Worm (Caenorhabditis elegans) whole organism, young adult: ENCODE data around the gene nhr-142.
"Not testable (repeated sequence)": the region's sequence is repeated elsewhere in the genome, so short reads cannot be mapped to it uniquely, and the experiment has no call there.

ENCODE experiments used
- C06A6.2 ChIP-seq: fragments of 200-800 bp; sonication (Bioruptor generic); conservative IDR thresholded peaks from 2 replicates; pipeline ENCODE4 v1.3.6; 2022; ENCODE audit warnings: missing genetic modification characterization, missing compliant biosample characterization
- D2030.7 ChIP-seq: fragments of 200-800 bp; sonication (Bioruptor generic); IDR thresholded peaks from 2 replicates; pipeline ENCODE4 v1.3.6; 2022; ENCODE audit warnings: missing genetic modification reagents, missing genetic modification characterization, missing compliant biosample characterization
- F23B12.7 ChIP-seq: sonication (generic microtip); optimal IDR thresholded peaks from 2 replicates; lab custom pipeline; 2017; ENCODE audit warnings: missing genetic modification characterization, mild to moderate bottlenecking, missing compliant biosample characterization, antibody characterized with exemption, moderate library complexity; ENCODE audit not compliant: insufficient read depth
- F33H1.4 ChIP-seq: fragments of 200-800 bp; sonication (Bioruptor generic); IDR thresholded peaks from 2 replicates; pipeline ENCODE4 v1.3.6; 2022; ENCODE audit warnings: missing genetic modification reagents, missing genetic modification characterization, missing compliant biosample characterization
- F57C9.4 ChIP-seq: sonication (generic microtip); optimal IDR thresholded peaks from 2 replicates; lab custom pipeline; 2017; ENCODE audit warnings: mild to moderate bottlenecking, missing genetic modification characterization, missing compliant biosample characterization
- K11D2.4 ChIP-seq: fragments of 200-800 bp; sonication (Bioruptor generic); IDR thresholded peaks from 2 replicates; pipeline ENCODE4 v1.3.6; 2022; ENCODE audit warnings: missing genetic modification reagents, missing genetic modification characterization, missing compliant biosample characterization
- Y53G8AR.9 ChIP-seq: fragments of 200-800 bp; sonication (Bioruptor generic); conservative IDR thresholded peaks from 2 replicates; pipeline ENCODE4 v1.3.6; 2022; ENCODE audit warnings: missing genetic modification reagents, missing genetic modification characterization, missing compliant biosample characterization
- Y67H2A.10 ChIP-seq: fragments of 200-800 bp; sonication (Bioruptor generic); conservative IDR thresholded peaks from 2 replicates; pipeline ENCODE4 v1.3.6; 2022; ENCODE audit warnings: missing genetic modification reagents, missing genetic modification characterization, missing compliant biosample characterization
- Y95B8A.8 ChIP-seq: fragments of 200-800 bp; sonication (Bioruptor generic); IDR thresholded peaks from 2 replicates; pipeline ENCODE4 v1.3.6; 2022; ENCODE audit warnings: missing genetic modification reagents, missing genetic modification characterization, missing compliant biosample characterization
- atf-7 ChIP-seq: sonication (generic microtip); optimal IDR thresholded peaks from 2 replicates; lab custom pipeline; 2017; ENCODE audit warnings: mild to moderate bottlenecking, missing genetic modification characterization, missing compliant biosample characterization
- attf-3 ChIP-seq: fragments of 200-800 bp; sonication (Bioruptor generic); conservative IDR thresholded peaks from 2 replicates; pipeline ENCODE4 v1.3.6; 2022; ENCODE audit warnings: missing genetic modification reagents, missing genetic modification characterization, missing compliant biosample characterization
- attf-5 ChIP-seq: fragments of 200-800 bp; sonication (Bioruptor generic); optimal IDR thresholded peaks from 2 replicates; lab custom pipeline; 2018; ENCODE audit warnings: mild to moderate bottlenecking, missing genetic modification characterization, missing compliant biosample characterization
- cebp-1 ChIP-seq, 2 experiments: fragments of 200-800 bp in 1 of 2; sonication (Bioruptor generic) in 1 of 2; sonication (generic microtip) in 1 of 2; IDR thresholded peaks in 1 of 2; optimal IDR thresholded peaks in 1 of 2; 2 replicates each; pipeline versions ENCODE4 v1.3.6 to Lab custom; 2017 to 2022; ENCODE audit warnings: missing compliant biosample characterization in 2 of 2, missing genetic modification characterization in 2 of 2, mild to moderate bottlenecking in 1 of 2, missing genetic modification reagents in 1 of 2, moderate library complexity in 1 of 2
- ceh-100 ChIP-seq: fragments of 200-800 bp; sonication (Bioruptor generic); IDR thresholded peaks from 2 replicates; pipeline ENCODE4 v1.3.6; 2022; ENCODE audit warnings: missing genetic modification reagents, missing genetic modification characterization, missing compliant biosample characterization
- ceh-91 ChIP-seq: fragments of 200-800 bp; sonication (Bioruptor generic); IDR thresholded peaks from 2 replicates; pipeline ENCODE4 v1.3.6; 2022; ENCODE audit warnings: missing genetic modification reagents, missing genetic modification characterization, missing compliant biosample characterization
- dox-1 ChIP-seq: fragments of 200-800 bp; sonication (Bioruptor generic); IDR thresholded peaks from 2 replicates; pipeline ENCODE4 v1.3.6; 2022; ENCODE audit warnings: missing genetic modification reagents, missing genetic modification characterization, missing compliant biosample characterization
- egl-44 ChIP-seq: fragments of 200-800 bp; sonication (Bioruptor generic); IDR thresholded peaks from 2 replicates; pipeline ENCODE4 v1.3.6; 2022; ENCODE audit warnings: missing genetic modification reagents, missing genetic modification characterization, missing compliant biosample characterization
- egrh-3 ChIP-seq: fragments of 200-800 bp; sonication (Bioruptor generic); IDR thresholded peaks from 2 replicates; pipeline ENCODE4 v1.3.6; 2022; ENCODE audit warnings: missing genetic modification reagents, missing genetic modification characterization, missing compliant biosample characterization
- gei-17 ChIP-seq: fragments of 200-800 bp; sonication (Bioruptor generic); optimal IDR thresholded peaks from 2 replicates; lab custom pipeline; 2018; ENCODE audit warnings: mild to moderate bottlenecking, missing genetic modification characterization, missing compliant biosample characterization
- hmg-1.2 ChIP-seq: fragments of 200-800 bp; sonication (Bioruptor generic); IDR thresholded peaks from 2 replicates; pipeline ENCODE4 v1.3.6; 2022; ENCODE audit warnings: missing genetic modification reagents, missing genetic modification characterization, missing compliant biosample characterization
- lin-40 ChIP-seq: sonication (generic microtip); optimal IDR thresholded peaks from 2 replicates; lab custom pipeline; 2016; ENCODE audit warnings: missing genetic modification characterization, mild to moderate bottlenecking, missing compliant biosample characterization, missing genotype, missing genetic modification reagents
- madf-6 ChIP-seq: fragments of 200-800 bp; sonication (Bioruptor generic); IDR thresholded peaks from 2 replicates; pipeline ENCODE4 v1.3.6; 2022; ENCODE audit warnings: missing genetic modification reagents, missing genetic modification characterization, missing compliant biosample characterization
- mcd-1 ChIP-seq: fragments of 200-800 bp; sonication (Bioruptor generic); IDR thresholded peaks from 2 replicates; pipeline ENCODE4 v1.3.6; 2022; ENCODE audit warnings: missing genetic modification reagents, missing genetic modification characterization, missing compliant biosample characterization
- nfyb-1 ChIP-seq: fragments of 200-800 bp; sonication (Bioruptor generic); IDR thresholded peaks from 2 replicates; pipeline ENCODE4 v1.3.6; 2022; ENCODE audit warnings: missing genetic modification reagents, missing genetic modification characterization, missing compliant biosample characterization
- nhr-120 ChIP-seq: fragments of 200-800 bp; sonication (Bioruptor generic); IDR thresholded peaks from 2 replicates; pipeline ENCODE4 v1.3.6; 2022; ENCODE audit warnings: missing genetic modification characterization, missing compliant biosample characterization
- nhr-80 ChIP-seq: sonication (generic microtip); optimal IDR thresholded peaks from 2 replicates; lab custom pipeline; 2016; ENCODE audit warnings: missing genetic modification characterization, missing compliant biosample characterization
- pbrm-1 ChIP-seq: fragments of 200-800 bp; sonication (Bioruptor generic); IDR thresholded peaks from 2 replicates; pipeline ENCODE4 v1.3.6; 2022; ENCODE audit warnings: missing genetic modification reagents, missing genetic modification characterization, missing compliant biosample characterization
- rcor-1 ChIP-seq: fragments of 200-800 bp; sonication (Bioruptor generic); IDR thresholded peaks from 2 replicates; pipeline ENCODE4 v1.3.6; 2022; ENCODE audit warnings: missing genetic modification reagents, missing genetic modification characterization, missing compliant biosample characterization
- tbp1 ChIP-seq: fragments of 200-800 bp; sonication (Bioruptor generic); optimal IDR thresholded peaks from 2 replicates; lab custom pipeline; 2018; ENCODE audit warnings: mild to moderate bottlenecking, missing genetic modification characterization, missing compliant biosample characterization
- ztf-18 ChIP-seq: sonication (generic microtip); optimal IDR thresholded peaks from 2 replicates; lab custom pipeline; 2016; ENCODE audit warnings: missing genotype, mild to moderate bottlenecking, missing genetic modification characterization, missing compliant biosample characterization
- ztf-25 ChIP-seq: fragments of 200-800 bp; sonication (Bioruptor generic); IDR thresholded peaks from 2 replicates; pipeline ENCODE4 v1.3.6; 2022; ENCODE audit warnings: missing genetic modification reagents, missing genetic modification characterization, missing compliant biosample characterization
- ztf-28 ChIP-seq: fragments of 200-800 bp; sonication (Bioruptor generic); IDR thresholded peaks from 2 replicates; pipeline ENCODE4 v1.3.6; 2022; ENCODE audit warnings: missing genetic modification reagents, missing genetic modification characterization, missing compliant biosample characterization

Gene nhr-142

ce11 chrV:5780713-5781360, 9.5 kb downstream of the nhr-142 start, which contains the start of gene F44E7.5 (continued):
- TF ChIP-seq ztf-18 (tag; lab: Kevin White, UChicago) (peak; percentile 67), ztf-25 (GFP tag; lab: Robert Waterston, UW) (no peak), F23B12.7 (tag; lab: Kevin White, UChicago) (peak; percentile 15), nhr-80 (tag; lab: Kevin White, UChicago) (peak; percentile 91), gei-17 (peak; percentile 60), attf-5 (GFP tag; lab: Kevin White, UChicago) (peak; percentile 61), atf-7 (tag; lab: Kevin White, UChicago) (no peak), lin-40 (peak; percentile 51)

DNA sequence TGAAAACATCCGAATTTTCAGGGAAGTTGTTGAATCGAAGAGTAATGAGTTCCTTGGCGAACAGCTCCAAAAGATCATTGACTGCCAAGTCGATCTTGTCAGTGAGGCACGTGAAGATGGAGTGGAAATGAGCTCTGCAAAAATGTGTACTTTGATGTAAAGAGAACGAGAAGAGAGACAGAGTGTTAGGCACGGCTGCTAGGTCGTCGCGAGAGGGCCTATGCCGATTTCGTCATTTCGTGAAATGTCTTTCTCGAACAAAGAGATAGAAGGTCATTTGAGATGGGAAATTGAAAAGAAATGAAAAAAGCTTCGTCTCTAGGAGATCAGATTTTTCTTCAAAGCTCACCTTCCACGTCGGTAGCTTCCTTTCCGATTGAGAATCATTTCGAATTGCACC, 10.4 kb downstream of the nhr-142 start:
- TF ChIP-seq lin-40, result no peak
- TF ChIP-seq Y53G8AR.9 (GFP tag; lab: Robert Waterston, UW), result no peak
- TF ChIP-seq tbp1 (GFP tag; lab: Kevin White, UChicago), result no peak
- no peak for TF ChIP-seq cebp-1 (GFP tag; IDR thresholded peaks at IDR 0.05; lab: Robert Waterston, UW)
- peak; percentile 77 for TF ChIP-seq cebp-1 (tag; optimal IDR thresholded peaks at IDR 0.05; lab: Kevin White, UChicago)
- TF ChIP-seq nhr-120, result no peak
- TF ChIP-seq F57C9.4 (tag; lab: Kevin White, UChicago), result peak; percentile 17

DNA sequence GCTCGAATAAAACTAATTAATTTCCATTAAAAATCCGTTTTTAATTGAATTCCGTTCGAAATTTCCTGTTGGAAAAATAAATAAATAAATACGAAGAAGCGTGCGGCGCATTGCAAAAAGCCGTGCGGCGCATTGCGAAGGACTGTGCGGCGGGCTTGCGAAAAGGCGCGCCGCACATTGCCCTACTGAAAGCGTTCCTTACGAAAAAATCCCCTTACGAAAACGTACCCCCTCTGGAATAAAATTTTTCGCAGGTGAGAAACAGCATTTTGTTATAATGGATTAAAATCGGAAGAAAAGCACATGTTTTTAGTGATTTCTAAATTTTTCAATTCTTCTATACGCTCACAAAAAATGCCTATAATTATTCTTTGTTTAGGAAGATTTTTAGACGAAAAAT, 12.1 kb downstream of the nhr-142 start:
- TF ChIP-seq hmg-1.2 (GFP tag; lab: Robert Waterston, UW), result peak; percentile 46
- peak; percentile 85 for TF ChIP-seq ceh-100 (GFP tag; lab: Robert Waterston, UW)
- peak; percentile 54 for TF ChIP-seq madf-6 (GFP tag; lab: Robert Waterston, UW)
- TF ChIP-seq Y95B8A.8 (GFP tag; lab: Robert Waterston, UW), result peak; percentile 41; the same call in 1 of the 2 replicates
- 0 out of 2 replicates have a peak, but pooled peaks have one; percentile 37 for TF ChIP-seq egrh-3 (GFP tag; lab: Robert Waterston, UW)
- TF ChIP-seq egl-44 (GFP tag; lab: Robert Waterston, UW), result peak; percentile 39; the same call in 1 of the 2 replicates
- TF ChIP-seq ceh-91 (GFP tag; lab: Robert Waterston, UW), result 0 out of 2 replicates have a peak, but pooled peaks have one; percentile 22
- peak; percentile 85 for TF ChIP-seq mcd-1 (GFP tag; lab: Robert Waterston, UW)
- peak; percentile 46; the same call in 1 of the 2 replicates for TF ChIP-seq cebp-1 (GFP tag; IDR thresholded peaks at IDR 0.05; lab: Robert Waterston, UW)
- not testable (repeated sequence) for TF ChIP-seq cebp-1 (tag; optimal IDR thresholded peaks at IDR 0.05; lab: Kevin White, UChicago)
- 0 out of 2 replicates have a peak, but pooled peaks have one; percentile 14 for TF ChIP-seq K11D2.4 (GFP tag; lab: Robert Waterston, UW)
- 0 out of 2 replicates have a peak, but pooled peaks have one; percentile 47 for TF ChIP-seq attf-3 (GFP tag; lab: Robert Waterston, UW)
- peak; percentile 97 for TF ChIP-seq C06A6.2
- TF ChIP-seq dox-1, result peak; percentile 93
- TF ChIP-seq pbrm-1, result peak; percentile 59; the same call in 1 of the 2 replicates
- 0 out of 2 replicates have a peak, but pooled peaks have one; percentile 17 for TF ChIP-seq Y67H2A.10
- TF ChIP-seq Y53G8AR.9 (GFP tag; lab: Robert Waterston, UW), result peak; percentile 37; the same call in 1 of the 2 replicates
- TF ChIP-seq nfyb-1 (GFP tag; lab: Robert Waterston, UW), result peak; percentile 84
- TF ChIP-seq ztf-28 (GFP tag; lab: Robert Waterston, UW), result 0 out of 2 replicates have a peak, but pooled peaks have one; percentile 68
- TF ChIP-seq D2030.7 (GFP tag; lab: Robert Waterston, UW), result peak; percentile 53; the same call in 1 of the 2 replicates
- peak; percentile 42; the same call in 1 of the 2 replicates for TF ChIP-seq F33H1.4 (GFP tag; lab: Robert Waterston, UW)
- TF ChIP-seq rcor-1, result peak; percentile 26; the same call in 1 of the 2 replicates
